Worm (Caenorhabditis elegans): ENCODE results near the gene F19B6.1.

ce11 chrIV:12376021-12376420 lies 40.1 kb upstream of the F19B6.1 start, which contains the start of gene atz-1:
- no peak for TF ChIP-seq unc-39 (tag; optimal IDR thresholded peaks at IDR 0.05)
- TF ChIP-seq egl-27 (tag; optimal IDR thresholded peaks at IDR 0.05) = no peak
- no peak for TF ChIP-seq mdl-1 (tag; optimal IDR thresholded peaks at IDR 0.05)
